Fruit fly (Drosophila melanogaster) whole organism, pupa: ENCODE measurements around the gene SoxN.

Experiments used
- CG10348 ChIP-seq: fragments of 200-800 bp; sonication (Bioruptor generic); IDR thresholded peaks from 2 replicates; pipeline ENCODE4 v1.3.6; 2022; ENCODE audit warnings: missing biosample characterization, missing genetic modification characterization
- CG13204 ChIP-seq: fragments of 200-800 bp; sonication (Bioruptor generic); optimal IDR thresholded peaks from 2 replicates; lab custom pipeline; 2018; ENCODE audit warnings: missing biosample characterization, mild to moderate bottlenecking, missing genetic modification characterization, moderate library complexity
- CG14655 ChIP-seq: fragments of 200-800 bp; sonication (Bioruptor generic); optimal IDR thresholded peaks from 3 replicates; lab custom pipeline; 2017; ENCODE audit warnings: mild to moderate bottlenecking, missing biosample characterization, missing genetic modification reagents, missing genetic modification characterization
- CG17806 ChIP-seq: fragments of 200-800 bp; sonication (Bioruptor generic); optimal IDR thresholded peaks from 2 replicates; lab custom pipeline; 2018; ENCODE audit warnings: missing biosample characterization, mild to moderate bottlenecking, missing genetic modification characterization, moderate library complexity
- CG34367 ChIP-seq: fragments of 200-800 bp; sonication (Bioruptor generic); optimal IDR thresholded peaks from 2 replicates; lab custom pipeline; 2018; ENCODE audit warnings: missing biosample characterization, mild to moderate bottlenecking, missing genetic modification characterization
- CG4496 ChIP-seq: fragments of 200-800 bp; sonication (Bioruptor generic); IDR thresholded peaks from 3 replicates; pipeline ENCODE4 v1.3.6; 2022; ENCODE audit warnings: missing biosample characterization, missing genetic modification characterization
- CG9948 ChIP-seq: fragments of 200-800 bp; sonication (Bioruptor generic); optimal IDR thresholded peaks from 2 replicates; lab custom pipeline; 2018; ENCODE audit warnings: missing biosample characterization, mild to moderate bottlenecking, missing genetic modification characterization, moderate library complexity
- EcR ChIP-seq: fragments of 200-800 bp; sonication (Bioruptor generic); optimal IDR thresholded peaks from 3 replicates; lab custom pipeline; 2019; ENCODE audit warnings: missing biosample characterization, missing genetic modification characterization, mild to moderate bottlenecking, moderate library complexity, missing genetic modification reagents
- Ets98B ChIP-seq: fragments of 200-800 bp; sonication (Bioruptor generic); IDR thresholded peaks from 2 replicates; pipeline ENCODE4 v1.3.6; 2022; ENCODE audit warnings: missing biosample characterization, missing genetic modification characterization
- Pif1A ChIP-seq: fragments of 200-800 bp; sonication (Bioruptor generic); optimal IDR thresholded peaks from 3 replicates; lab custom pipeline; 2016; ENCODE audit warnings: missing biosample characterization, missing genetic modification characterization
- Pif1B ChIP-seq: fragments of 200-800 bp; sonication (Bioruptor generic); optimal IDR thresholded peaks from 3 replicates; lab custom pipeline; 2016; ENCODE audit warnings: missing biosample characterization, missing genetic modification characterization
- Snoo ChIP-seq: fragments of 200-800 bp; sonication (Bioruptor generic); optimal IDR thresholded peaks from 3 replicates; lab custom pipeline; 2017; ENCODE audit warnings: missing biosample characterization, mild to moderate bottlenecking, missing genetic modification characterization, inconsistent platforms
- fd96Ca ChIP-seq: fragments of 200-800 bp; sonication (Bioruptor generic); IDR thresholded peaks from 3 replicates; pipeline ENCODE4 v1.3.6; 2022; ENCODE audit warnings: missing biosample characterization, missing genetic modification characterization

dm6 chr2L:8849170-8849569, 23.7 kb downstream of the SoxN start:
- TF ChIP-seq EcR (no peak), Ets98B (GFP tag; lab: Robert Waterston, UW) (no peak), CG9948 (tag; lab: Kevin White, UChicago) (no peak), CG10348 (GFP tag; lab: Robert Waterston, UW) (no peak), CG14655 (GFP tag; lab: Kevin White, UChicago) (no peak), Pif1B (GFP tag; lab: Kevin White, UChicago) (no peak), fd96Ca (GFP tag; lab: Robert Waterston, UW) (no peak), Snoo (tag; lab: Kevin White, UChicago) (no peak), CG34367 (tag; lab: Kevin White, UChicago) (no peak), Pif1A (GFP tag; lab: Kevin White, UChicago) (no peak), CG4496 (GFP tag; lab: Robert Waterston, UW) (no peak), CG17806 (tag; lab: Kevin White, UChicago) (no peak), CG13204 (no peak)
